Worm (Caenorhabditis elegans) whole organism, early embryonic: Measurements from ENCODE around the gene F57F5.3.

Experiments
- B0310.2 ChIP-seq: sonication (generic microtip); optimal IDR thresholded peaks from 2 replicates; lab custom pipeline; 2016; ENCODE audit warnings: mild to moderate bottlenecking, missing genetic modification characterization, missing compliant biosample characterization
- F13C5.2 ChIP-seq: sonication (generic microtip); optimal IDR thresholded peaks from 2 replicates; lab custom pipeline; 2017; ENCODE audit warnings: mild to moderate bottlenecking, missing genetic modification characterization, inconsistent platforms, missing compliant biosample characterization
- aly-1 ChIP-seq: sonication (generic microtip); optimal IDR thresholded peaks from 2 replicates; lab custom pipeline; 2016; ENCODE audit warnings: missing genetic modification characterization, missing compliant biosample characterization
- ama-1 ChIP-seq: fragments of 150-350 bp; optimal IDR thresholded peaks from 2 replicates; lab custom pipeline; 2014
- ceh-36 ChIP-seq: sonication (generic microtip); optimal IDR thresholded peaks from 2 replicates; lab custom pipeline; 2016; ENCODE audit warnings: missing genetic modification characterization, inconsistent platforms, missing compliant biosample characterization
- ets-7 ChIP-seq: sonication (generic microtip); optimal IDR thresholded peaks from 2 replicates; lab custom pipeline; 2016; ENCODE audit warnings: missing genotype, missing genetic modification characterization, missing compliant biosample characterization
- flt-1 ChIP-seq: fragments of 200-800 bp; sonication (Bioruptor generic); IDR thresholded peaks from 2 replicates; pipeline ENCODE4 v1.3.6; 2022; ENCODE audit warnings: missing genetic modification characterization, missing compliant biosample characterization
- hnd-1 ChIP-seq: sonication (generic microtip); optimal IDR thresholded peaks from 2 replicates; lab custom pipeline; 2016; ENCODE audit warnings: missing genetic modification characterization, missing compliant biosample characterization
- pes-1 ChIP-seq: fragments of 200-800 bp; sonication (Bioruptor generic); IDR thresholded peaks from 2 replicates; pipeline ENCODE4 v1.3.6; 2022; ENCODE audit warnings: missing genetic modification reagents, missing genetic modification characterization, missing compliant biosample characterization
- tbx-11 ChIP-seq: fragments of 200-800 bp; sonication (Bioruptor generic); IDR thresholded peaks from 2 replicates; pipeline ENCODE4 v1.3.6; 2022; ENCODE audit warnings: missing genetic modification characterization, missing compliant biosample characterization
- tbx-37 ChIP-seq: fragments of 200-800 bp; sonication (Bioruptor generic); conservative IDR thresholded peaks from 2 replicates; pipeline ENCODE4 v1.3.6; 2022; ENCODE audit warnings: missing genetic modification reagents, missing genetic modification characterization, missing compliant biosample characterization
- tra-4 ChIP-seq: sonication (generic microtip); optimal IDR thresholded peaks from 2 replicates; lab custom pipeline; 2017; ENCODE audit warnings: missing genetic modification characterization, missing compliant biosample characterization

- TF ChIP-seq B0310.2 (tag; lab: Kevin White, UChicago) (no peak), ama-1 (lab: Kevin White, UChicago) (no peak), F13C5.2 (tag; lab: Kevin White, UChicago) (no peak), ceh-36 (tag; lab: Kevin White, UChicago) (no peak), tbx-37 (GFP tag; lab: Robert Waterston, UW) (no peak), tbx-11 (no peak), flt-1 (GFP tag; lab: Robert Waterston, UW) (no peak), aly-1 (tag; lab: Kevin White, UChicago) (no peak), tra-4 (tag; lab: Kevin White, UChicago) (no peak), pes-1 (GFP tag; lab: Robert Waterston, UW) (no peak), hnd-1 (tag; lab: Kevin White, UChicago) (no peak), ets-7 (no peak)
Observed at ce11 chrV:11995862-11996261, 10.5 kb downstream of the F57F5.3 start, which contains the start of gene C52E4.12.
